Fruit fly (Drosophila melanogaster) whole organism, prepupa: ENCODE results near the gene CG7692.

Experiments
- CG10631 ChIP-seq: fragments of 200-800 bp; sonication (Bioruptor generic); optimal IDR thresholded peaks from 2 replicates; lab custom pipeline; 2016; ENCODE audit warnings: missing biosample characterization, missing genetic modification characterization
- CG11294 ChIP-seq: fragments of 200-800 bp; sonication (Bioruptor generic); IDR thresholded peaks from 2 replicates; pipeline ENCODE4 v1.3.6; 2022; ENCODE audit warnings: missing biosample characterization, missing genetic modification characterization
- CG11762 ChIP-seq: fragments of 200-800 bp; sonication (Bioruptor generic); optimal IDR thresholded peaks from 3 replicates; lab custom pipeline; 2016; ENCODE audit warnings: missing biosample characterization, missing genetic modification characterization; ENCODE audit not compliant: insufficient read depth
- CG11902 ChIP-seq: fragments of 200-800 bp; sonication (Bioruptor generic); optimal IDR thresholded peaks from 3 replicates; lab custom pipeline; 2016; ENCODE audit warnings: missing biosample characterization, missing genetic modification characterization
- CG15336 ChIP-seq: fragments of 200-800 bp; sonication (Bioruptor generic); IDR thresholded peaks from 2 replicates; pipeline ENCODE4 v1.3.6; 2022; ENCODE audit warnings: missing biosample characterization, missing genetic modification characterization
- CG16779 ChIP-seq: fragments of 200-800 bp; sonication (Bioruptor generic); optimal IDR thresholded peaks from 3 replicates; lab custom pipeline; 2017; ENCODE audit warnings: missing biosample characterization, mild to moderate bottlenecking, missing genetic modification characterization
- CG3032 ChIP-seq: fragments of 200-800 bp; optimal IDR thresholded peaks from 2 replicates; lab custom pipeline; 2019; ENCODE audit warnings: missing biosample characterization, mild to moderate bottlenecking, missing genetic modification characterization, moderate library complexity
- CG32006 ChIP-seq: fragments of 200-800 bp; sonication (Bioruptor generic); optimal IDR thresholded peaks from 3 replicates; lab custom pipeline; 2017; ENCODE audit warnings: missing biosample characterization, mild to moderate bottlenecking, missing genetic modification characterization
- CG34406 ChIP-seq: fragments of 200-800 bp; sonication (Bioruptor generic); optimal IDR thresholded peaks from 3 replicates; lab custom pipeline; 2016; ENCODE audit warnings: missing biosample characterization, missing genetic modification characterization
- CG6276 ChIP-seq: fragments of 200-800 bp; sonication (Bioruptor generic); optimal IDR thresholded peaks from 2 replicates; lab custom pipeline; 2017; ENCODE audit warnings: missing biosample characterization, mild to moderate bottlenecking, missing genetic modification characterization
- CG6792 ChIP-seq: fragments of 200-800 bp; sonication (Bioruptor generic); optimal IDR thresholded peaks from 3 replicates; lab custom pipeline; 2016; ENCODE audit warnings: missing biosample characterization, missing genetic modification characterization
- CG7368 ChIP-seq: fragments of 200-800 bp; sonication (Bioruptor generic); optimal IDR thresholded peaks from 3 replicates; lab custom pipeline; 2016; ENCODE audit warnings: missing biosample characterization, missing genetic modification characterization
- CG8319 ChIP-seq: fragments of 200-800 bp; sonication (Bioruptor generic); optimal IDR thresholded peaks from 3 replicates; lab custom pipeline; 2016; ENCODE audit warnings: missing biosample characterization, missing genetic modification characterization
- CG8632 ChIP-seq: fragments of 200-800 bp; sonication (Bioruptor generic); optimal IDR thresholded peaks from 3 replicates; lab custom pipeline; 2016; ENCODE audit warnings: missing biosample characterization, missing genetic modification characterization
- CG9139 ChIP-seq: fragments of 200-800 bp; sonication (Bioruptor generic); optimal IDR thresholded peaks from 3 replicates; lab custom pipeline; 2017; ENCODE audit warnings: missing biosample characterization, mild to moderate bottlenecking, missing genetic modification characterization
- Ets21C ChIP-seq: fragments of 200-800 bp; sonication (Bioruptor generic); optimal IDR thresholded peaks from 3 replicates; lab custom pipeline; 2016; ENCODE audit warnings: missing biosample characterization, missing genetic modification characterization
- Ets96B ChIP-seq: fragments of 200-800 bp; optimal IDR thresholded peaks from 2 replicates; lab custom pipeline; 2019; ENCODE audit warnings: missing biosample characterization, mild to moderate bottlenecking, missing genetic modification characterization, moderate library complexity
- Hr38 ChIP-seq: sonication (Bioruptor generic); optimal IDR thresholded peaks from 2 replicates; lab custom pipeline; 2016; ENCODE audit warnings: missing biosample characterization, missing genetic modification characterization
- Hr39 ChIP-seq: fragments of 200-800 bp; sonication (Bioruptor generic); optimal IDR thresholded peaks from 2 replicates; lab custom pipeline; 2016; ENCODE audit warnings: missing biosample characterization, missing genetic modification characterization
- Hr4 ChIP-seq: fragments of 200-800 bp; sonication (Bioruptor generic); optimal IDR thresholded peaks from 3 replicates; lab custom pipeline; 2016; ENCODE audit warnings: missing biosample characterization, missing genetic modification characterization
- Lpt ChIP-seq: fragments of 200-800 bp; sonication (Bioruptor generic); optimal IDR thresholded peaks from 3 replicates; lab custom pipeline; 2016; ENCODE audit warnings: missing biosample characterization, missing genetic modification characterization
- Met ChIP-seq: fragments of 200-800 bp; sonication (Bioruptor generic); optimal IDR thresholded peaks from 3 replicates; lab custom pipeline; 2016; ENCODE audit warnings: missing biosample characterization, missing genetic modification characterization
- Smox ChIP-seq: fragments of 200-800 bp; sonication (Bioruptor generic); optimal IDR thresholded peaks from 3 replicates; lab custom pipeline; 2016; ENCODE audit warnings: missing biosample characterization, missing genetic modification characterization
- Sox14 ChIP-seq: fragments of 200-800 bp; sonication (Bioruptor generic); optimal IDR thresholded peaks from 3 replicates; lab custom pipeline; 2016; ENCODE audit warnings: missing biosample characterization, missing genetic modification characterization
- Sox15 ChIP-seq: fragments of 200-800 bp; sonication (Bioruptor generic); optimal IDR thresholded peaks from 3 replicates; lab custom pipeline; 2016; ENCODE audit warnings: missing biosample characterization, missing genetic modification characterization
- achi ChIP-seq: fragments of 200-800 bp; sonication (Bioruptor generic); optimal IDR thresholded peaks from 3 replicates; lab custom pipeline; 2016; ENCODE audit warnings: missing biosample characterization, missing genetic modification characterization
- dac ChIP-seq: fragments of 200-800 bp; sonication (Bioruptor generic); optimal IDR thresholded peaks from 2 replicates; lab custom pipeline; 2017; ENCODE audit warnings: missing biosample characterization, mild to moderate bottlenecking, missing genetic modification characterization
- dsx ChIP-seq: fragments of 200-800 bp; optimal IDR thresholded peaks from 3 replicates; lab custom pipeline; 2019; ENCODE audit warnings: missing biosample characterization, mild to moderate bottlenecking, missing genetic modification characterization, moderate library complexity; ENCODE audit not compliant: poor library complexity, severe bottlenecking
- eg ChIP-seq: fragments of 200-800 bp; sonication (Bioruptor generic); IDR thresholded peaks from 3 replicates; pipeline ENCODE4 v1.3.6; 2022; ENCODE audit warnings: missing biosample characterization, missing genetic modification characterization
- esn ChIP-seq: fragments of 200-800 bp; sonication (Bioruptor generic); optimal IDR thresholded peaks from 2 replicates; lab custom pipeline; 2016; ENCODE audit warnings: missing biosample characterization, mild to moderate bottlenecking, missing genetic modification characterization, moderate library complexity
- fd59A ChIP-seq: fragments of 200-800 bp; sonication (Bioruptor generic); optimal IDR thresholded peaks from 2 replicates; lab custom pipeline; 2017; ENCODE audit warnings: missing biosample characterization, mild to moderate bottlenecking, missing genetic modification characterization, missing genetic modification reagents
- fd85E ChIP-seq: fragments of 200-800 bp; sonication (Bioruptor generic); optimal IDR thresholded peaks from 3 replicates; lab custom pipeline; 2016; ENCODE audit warnings: missing biosample characterization, missing genetic modification characterization
- fkh ChIP-seq: fragments of 200-800 bp; sonication (Bioruptor generic); optimal IDR thresholded peaks from 3 replicates; lab custom pipeline; 2017; ENCODE audit warnings: missing biosample characterization, mild to moderate bottlenecking, missing genetic modification characterization, moderate library complexity
- lz ChIP-seq: fragments of 200-800 bp; sonication (Bioruptor generic); optimal IDR thresholded peaks from 3 replicates; lab custom pipeline; 2016; ENCODE audit warnings: missing biosample characterization, missing genetic modification characterization
- net ChIP-seq: fragments of 200-800 bp; sonication (Bioruptor generic); optimal IDR thresholded peaks from 3 replicates; lab custom pipeline; 2016; ENCODE audit warnings: missing biosample characterization, missing genetic modification characterization
- pdm3 ChIP-seq: fragments of 200-800 bp; sonication (Bioruptor generic); optimal IDR thresholded peaks from 3 replicates; lab custom pipeline; 2016; ENCODE audit warnings: missing biosample characterization, missing genetic modification characterization
- salr ChIP-seq, 2 experiments: fragments of 200-800 bp; sonication (Bioruptor generic); optimal IDR thresholded peaks; 3 replicates each; lab custom pipeline; 2016 to 2018; ENCODE audit warnings: missing biosample characterization in 2 of 2, missing genetic modification characterization in 2 of 2, mild to moderate bottlenecking in 1 of 2
- ss ChIP-seq, 2 experiments: fragments of 200-800 bp; sonication (Bioruptor generic); optimal IDR thresholded peaks; 2 replicates in 1 of 2; 3 replicates in 1 of 2; lab custom pipeline; 2017 to 2018; ENCODE audit warnings: mild to moderate bottlenecking in 2 of 2, missing biosample characterization in 2 of 2, missing genetic modification characterization in 2 of 2, moderate library complexity in 1 of 2
- svp ChIP-seq: fragments of 200-800 bp; sonication (Bioruptor generic); peaks from one replicate; lab custom pipeline; 2016; ENCODE audit warnings: missing biosample characterization, missing genetic modification characterization
- topi ChIP-seq: fragments of 200-800 bp; sonication (Bioruptor generic); optimal IDR thresholded peaks from 3 replicates; lab custom pipeline; 2016; ENCODE audit warnings: missing biosample characterization, missing genetic modification characterization

CG7692 gene

DNA sequence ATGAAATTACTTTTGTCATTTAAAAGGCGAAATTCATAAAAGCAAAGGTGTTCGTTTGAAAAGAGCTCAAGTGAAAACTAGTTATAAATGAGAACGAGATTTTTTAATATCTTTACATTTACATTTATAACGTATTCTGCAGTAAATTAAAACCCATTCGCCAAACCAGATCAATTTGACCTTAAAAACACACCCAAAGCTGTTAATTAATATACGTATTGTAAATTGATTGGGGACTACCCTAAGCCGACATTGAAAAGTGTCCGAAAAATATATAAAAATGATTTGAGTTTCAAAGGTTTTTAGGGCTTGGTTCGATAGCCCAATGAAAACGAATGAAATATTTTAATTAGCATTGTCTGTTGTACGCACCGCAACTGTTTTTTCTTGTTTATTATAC, 47.4 kb downstream of the CG7692 start:
- TF ChIP-seq CG34406 (GFP tag; lab: Kevin White, UChicago) (no peak), CG6792 (GFP tag; lab: Kevin White, UChicago) (no peak), Ets21C (no peak), CG3032 (no peak), dsx (GFP tag; lab: Kevin White, UChicago) (no peak), eg (GFP tag; lab: Robert Waterston, UW) (no peak), CG7368 (GFP tag; lab: Kevin White, UChicago) (no peak), fkh (no peak), Lpt (GFP tag; lab: Kevin White, UChicago) (no peak), Met (GFP tag; lab: Kevin White, UChicago) (no peak), topi (GFP tag; lab: Kevin White, UChicago) (no peak), CG8319 (GFP tag; lab: Kevin White, UChicago) (no peak), esn (GFP tag; lab: Kevin White, UChicago) (no peak), ss (GFP tag; optimal IDR thresholded peaks at IDR 0.05; lab: Kevin White, UChicago) (no peak), Hr4 (GFP tag; lab: Kevin White, UChicago) (no peak), CG32006 (GFP tag; lab: Kevin White, UChicago) (no peak), CG11902 (GFP tag; lab: Kevin White, UChicago) (no peak), Smox (no peak)

DNA sequence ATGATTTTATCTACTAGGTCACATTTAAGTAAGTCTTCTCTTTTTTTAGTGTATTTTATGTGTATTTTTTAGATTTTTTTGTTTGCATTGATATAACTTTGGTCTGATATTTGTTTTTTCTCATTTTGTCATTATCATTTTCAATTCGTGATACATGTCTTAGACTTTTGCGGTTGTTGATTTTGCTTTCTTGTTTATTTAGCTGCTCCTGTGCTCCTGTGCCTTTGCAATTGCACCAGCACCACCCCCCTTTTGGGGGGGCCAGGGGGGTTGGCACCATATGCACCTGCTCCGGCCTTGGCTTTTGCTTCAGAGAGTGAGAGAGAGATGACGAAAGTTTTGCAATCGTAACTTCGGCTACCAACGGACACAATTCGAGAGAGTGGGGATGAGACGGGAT, 49.3 kb downstream of the CG7692 start:
- TF ChIP-seq Smox: no peak
- peak; percentile 3 for TF ChIP-seq fd59A (GFP tag; lab: Kevin White, UChicago)

DNA sequence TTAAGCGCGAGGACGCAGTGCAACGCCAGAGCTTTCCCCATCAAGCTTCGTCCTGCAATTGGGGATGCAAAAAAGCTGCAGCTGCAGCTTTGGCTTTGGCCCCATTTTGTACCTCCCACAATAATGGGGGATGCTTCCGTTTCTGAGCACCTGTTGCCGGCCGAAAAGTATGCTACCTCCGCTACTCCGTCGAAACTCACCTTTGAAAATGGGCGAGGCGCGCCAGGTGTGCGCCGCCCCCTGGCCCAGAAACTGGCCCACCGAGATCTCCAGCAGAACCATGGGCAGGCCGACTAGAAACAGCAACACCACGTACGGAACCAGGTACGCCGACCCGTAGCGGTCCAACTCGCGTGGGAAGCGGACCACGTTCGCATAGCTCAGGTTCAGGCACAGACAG, 49.8 kb downstream of the CG7692 start:
- TF ChIP-seq dsx (GFP tag; lab: Kevin White, UChicago): no peak
- no peak for TF ChIP-seq achi (GFP tag; lab: Kevin White, UChicago)
- TF ChIP-seq esn (GFP tag; lab: Kevin White, UChicago): no peak
- no peak for TF ChIP-seq CG9139 (GFP tag; lab: Kevin White, UChicago)
- TF ChIP-seq CG16779 (tag; lab: Kevin White, UChicago): no peak

DNA sequence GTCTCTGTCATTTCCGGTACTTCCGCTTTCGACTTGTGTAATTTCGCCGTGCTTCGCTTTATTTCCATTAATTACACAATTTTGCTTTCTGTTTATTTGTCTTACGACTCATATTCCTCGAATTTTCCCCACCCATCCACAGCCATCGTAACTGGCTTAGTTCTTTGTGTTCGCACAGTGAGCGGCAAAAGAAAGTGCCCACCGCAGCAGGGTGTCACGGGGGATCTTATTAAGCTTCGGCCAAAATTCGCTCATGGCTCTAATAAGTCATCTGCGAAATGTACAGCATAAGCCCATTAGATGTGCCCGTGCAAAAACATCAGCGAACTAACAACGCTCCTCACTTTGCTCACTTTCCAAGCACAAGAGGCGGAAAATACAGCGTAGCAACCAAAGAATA, 50.8 kb downstream of the CG7692 start:
- TF ChIP-seq salr (GFP tag; optimal IDR thresholded peaks at IDR 0.05; lab: Kevin White, UChicago): no peak
- TF ChIP-seq Sox14: no peak
- TF ChIP-seq Lpt (GFP tag; lab: Kevin White, UChicago): no peak
- no peak for TF ChIP-seq Hr39 (GFP tag; lab: Kevin White, UChicago)
- no peak for TF ChIP-seq achi (GFP tag; lab: Kevin White, UChicago)
- no peak for TF ChIP-seq net (GFP tag; lab: Kevin White, UChicago)
- TF ChIP-seq dsx (GFP tag; lab: Kevin White, UChicago): no peak
- TF ChIP-seq Hr4 (GFP tag; lab: Kevin White, UChicago): no peak
- no peak for TF ChIP-seq CG3032
- no peak for TF ChIP-seq fkh
- no peak for TF ChIP-seq esn (GFP tag; lab: Kevin White, UChicago)
- no peak for TF ChIP-seq CG32006 (GFP tag; lab: Kevin White, UChicago)
- TF ChIP-seq Hr38 (GFP tag; lab: Kevin White, UChicago): no peak
- TF ChIP-seq Sox15 (GFP tag; lab: Kevin White, UChicago): no peak

DNA sequence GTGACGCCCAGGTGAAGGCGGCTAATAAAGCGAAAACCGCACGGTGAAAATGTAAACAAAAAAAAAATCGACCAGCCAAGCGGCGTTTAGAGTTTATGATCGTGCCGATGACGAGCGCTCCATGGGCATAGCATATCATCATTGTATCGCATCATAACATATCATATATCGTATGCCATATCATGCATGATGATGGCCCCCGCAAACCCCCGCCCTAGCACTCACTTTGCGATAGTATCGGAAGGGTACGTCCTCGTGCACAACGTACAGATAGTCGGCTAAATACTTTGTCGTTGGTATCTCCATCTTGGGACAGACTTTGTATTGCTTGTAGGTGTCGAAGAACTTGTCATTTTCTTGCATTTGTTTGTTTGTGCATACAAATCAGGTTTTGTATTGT, 51.6 kb downstream of the CG7692 start:
- no peak for TF ChIP-seq CG11294 (GFP tag; lab: Robert Waterston, UW)
- peak; percentile 80 for TF ChIP-seq dsx (GFP tag; lab: Kevin White, UChicago)

DNA sequence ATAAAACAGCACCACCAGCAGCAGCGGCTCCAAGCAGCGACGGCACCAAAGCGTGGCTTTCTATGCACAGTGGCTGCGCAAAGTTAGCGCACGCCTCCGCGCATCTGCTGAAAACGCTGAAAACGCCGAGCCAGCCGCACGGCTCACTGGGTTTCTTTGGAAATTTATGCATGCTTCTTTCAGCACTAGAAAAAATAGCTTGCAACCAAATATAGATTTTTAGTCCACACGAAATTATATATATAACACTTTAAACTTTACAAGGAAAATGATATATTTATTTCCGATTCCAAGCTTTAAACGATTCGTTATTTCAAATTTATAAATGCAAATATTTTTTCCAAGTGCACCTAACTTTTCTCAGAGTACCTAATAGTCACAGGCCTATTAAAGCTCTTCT, 53.0 kb downstream of the CG7692 start:
- no peak for TF ChIP-seq lz
- peak in 1 of 2 experiments; percentile 47 for TF ChIP-seq salr (GFP tag; optimal IDR thresholded peaks at IDR 0.05; lab: Kevin White, UChicago)
- TF ChIP-seq CG8632: no peak
- peak; percentile 33 for TF ChIP-seq achi (GFP tag; lab: Kevin White, UChicago)
- no peak for TF ChIP-seq CG11294 (GFP tag; lab: Robert Waterston, UW)
- no peak for TF ChIP-seq fd59A (GFP tag; lab: Kevin White, UChicago)
- TF ChIP-seq Ets96B (tag; lab: Kevin White, UChicago): no peak
- no peak for TF ChIP-seq pdm3
- TF ChIP-seq Hr4 (GFP tag; lab: Kevin White, UChicago): peak; percentile 57
- TF ChIP-seq fd85E (GFP tag; lab: Kevin White, UChicago): no peak
- no peak for TF ChIP-seq CG6276
- TF ChIP-seq CG15336: peak; percentile 66
- peak; percentile 19 for TF ChIP-seq dac (GFP tag; lab: Kevin White, UChicago)
- TF ChIP-seq CG7368 (GFP tag; lab: Kevin White, UChicago): no peak
- peak; percentile 28 for TF ChIP-seq svp (GFP tag; lab: Kevin White, UChicago)
- no peak for TF ChIP-seq net (GFP tag; lab: Kevin White, UChicago)
- no peak for TF ChIP-seq eg (GFP tag; lab: Robert Waterston, UW)
- no peak for TF ChIP-seq CG9139 (GFP tag; lab: Kevin White, UChicago)
- TF ChIP-seq CG6792 (GFP tag; lab: Kevin White, UChicago): peak; percentile 2
- no peak for TF ChIP-seq CG10631 (GFP tag; lab: Kevin White, UChicago)
- TF ChIP-seq CG11762: no peak
